Fruit fly (Drosophila melanogaster) whole organism: ENCODE measurements around the gene CG15515.

ENCODE experiments used
- CG8478 ChIP-seq: fragments of >200 bp; optimal IDR thresholded peaks from 2 replicates; lab custom pipeline; 2018; ENCODE audit warnings: inconsistent platforms
- Dll ChIP-seq: fragments of >200 bp; optimal IDR thresholded peaks from 2 replicates; lab custom pipeline; 2017
- EcR ChIP-seq, 2 experiments: fragments of >200 bp; optimal IDR thresholded peaks; 2 replicates each; lab custom pipeline; 2017; ENCODE audit warnings: missing biosample characterization in 2 of 2, missing genetic modification characterization in 2 of 2, missing genetic modification reagents in 2 of 2
- pan ChIP-seq: fragments of >200 bp; optimal IDR thresholded peaks from 2 replicates; lab custom pipeline; 2017
- psq ChIP-seq: fragments of >200 bp; optimal IDR thresholded peaks from 2 replicates; lab custom pipeline; 2017
- usp ChIP-seq: fragments of >200 bp; optimal IDR thresholded peaks from 2 replicates; lab custom pipeline; 2017; ENCODE audit warnings: missing biosample characterization, missing genetic modification characterization, mixed read lengths

CG15515 gene

DNA sequence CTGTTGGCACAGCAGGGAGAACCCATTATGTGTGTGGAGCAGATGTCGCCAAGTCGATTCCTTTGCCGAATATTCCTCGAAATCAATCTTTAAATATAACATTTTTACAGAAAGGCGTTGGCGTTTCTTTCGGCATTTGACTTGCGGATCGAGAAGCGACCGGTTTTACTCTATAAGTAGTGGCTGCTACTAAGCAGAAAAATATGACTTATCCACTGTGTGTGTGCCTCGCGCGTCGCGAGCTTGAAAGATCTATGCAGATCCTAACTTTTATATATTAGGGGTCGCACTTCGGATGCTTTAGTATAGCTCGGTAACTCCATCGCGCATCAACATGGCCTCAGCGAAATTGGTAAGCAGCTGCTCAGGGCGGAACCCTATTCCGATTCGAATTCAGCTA, at the start of gene CG15515:
CG15515 (plus strand) TSS at position 301 of the 400 bp plus-strand sequence.
- TF ChIP-seq psq (lab: Kevin White, UChicago), result no peak
- TF ChIP-seq pan (lab: Kevin White, UChicago), result no peak
- TF ChIP-seq EcR (GFP tag; optimal IDR thresholded peaks at IDR 0.05; lab: Kevin White, UChicago), result no peak
- TF ChIP-seq usp, result no peak
- no peak for TF ChIP-seq Dll (lab: Kevin White, UChicago)
- TF ChIP-seq CG8478 (lab: Kevin White, UChicago), result no peak

DNA sequence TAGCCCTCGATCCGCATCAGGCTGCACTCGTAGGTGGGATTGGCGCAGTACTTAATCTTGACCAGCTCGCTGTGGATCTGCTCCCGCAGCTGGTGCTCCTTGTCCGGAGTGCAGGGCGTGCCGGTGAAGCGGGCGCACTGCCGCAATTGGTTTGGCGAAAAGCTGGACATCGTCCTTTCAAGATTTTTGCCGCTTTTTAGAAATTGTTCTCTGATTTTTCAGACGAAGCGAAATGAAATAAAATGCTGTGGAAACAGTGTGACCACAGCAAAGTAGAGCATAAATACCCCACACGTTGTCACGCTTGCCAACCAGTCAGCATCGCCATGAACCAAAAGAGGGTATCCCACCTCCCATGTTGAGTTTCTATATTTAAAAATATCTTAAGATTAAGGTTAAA, 48.0 kb upstream of the CG15515 start, which contains the start of gene dgt1:
dgt1 (minus strand) TSS at position 264 of the 400 bp plus-strand sequence.
- TF ChIP-seq CG8478 (lab: Kevin White, UChicago) (no peak), psq (lab: Kevin White, UChicago) (no peak), EcR (GFP tag; optimal IDR thresholded peaks at IDR 0.05; lab: Kevin White, UChicago) (no peak), pan (lab: Kevin White, UChicago) (no peak), usp (no peak), Dll (lab: Kevin White, UChicago) (no peak)

DNA sequence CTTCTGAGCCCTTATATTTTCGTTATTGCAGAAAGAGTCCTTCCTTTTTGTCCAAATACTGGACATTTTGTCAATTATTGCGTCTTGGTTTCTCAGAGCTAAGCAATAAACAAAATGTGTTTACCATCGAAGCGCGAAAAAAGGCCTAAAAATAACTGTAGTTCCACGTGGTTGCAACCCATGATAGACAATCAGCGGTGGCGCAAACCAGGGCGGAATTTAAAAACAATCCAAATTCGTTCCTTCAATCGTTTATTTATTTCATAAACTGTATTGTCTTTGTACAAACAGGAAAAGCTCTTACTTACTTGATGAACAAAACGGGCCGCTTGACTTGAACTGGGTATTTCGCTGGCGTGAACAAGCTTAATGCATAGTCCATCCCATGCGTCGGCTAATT, 46.5 kb upstream of the CG15515 start, which contains the start of gene CG7824:
CG7824 (minus strand) TSS at position 131 of the 400 bp plus-strand sequence.
- TF ChIP-seq psq (lab: Kevin White, UChicago) (no peak), Dll (lab: Kevin White, UChicago) (no peak), CG8478 (lab: Kevin White, UChicago) (no peak)

DNA sequence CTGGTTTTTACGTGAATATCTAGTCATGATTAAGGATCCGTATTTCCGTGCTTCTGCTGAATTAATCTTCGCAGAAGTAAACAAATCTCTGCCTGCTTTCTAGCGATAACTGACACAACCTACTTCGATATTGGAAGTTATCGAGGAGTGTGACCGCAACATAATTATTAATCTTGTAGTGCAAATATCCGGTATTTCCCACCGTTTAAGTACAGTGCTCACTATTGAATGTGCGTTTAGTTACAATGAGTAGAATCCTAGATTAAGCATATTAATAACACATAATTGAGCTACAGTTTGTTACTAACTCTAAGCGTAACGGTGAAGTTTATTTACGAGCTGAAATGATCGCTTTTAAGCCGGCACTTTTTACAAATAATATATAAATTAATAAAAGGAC, 45.5 kb upstream of the CG15515 start:
- TF ChIP-seq usp (no peak), EcR (GFP tag; optimal IDR thresholded peaks at IDR 0.05; lab: Kevin White, UChicago) (no peak), psq (lab: Kevin White, UChicago) (no peak), Dll (lab: Kevin White, UChicago) (no peak), CG8478 (lab: Kevin White, UChicago) (no peak), pan (lab: Kevin White, UChicago) (no peak)

DNA sequence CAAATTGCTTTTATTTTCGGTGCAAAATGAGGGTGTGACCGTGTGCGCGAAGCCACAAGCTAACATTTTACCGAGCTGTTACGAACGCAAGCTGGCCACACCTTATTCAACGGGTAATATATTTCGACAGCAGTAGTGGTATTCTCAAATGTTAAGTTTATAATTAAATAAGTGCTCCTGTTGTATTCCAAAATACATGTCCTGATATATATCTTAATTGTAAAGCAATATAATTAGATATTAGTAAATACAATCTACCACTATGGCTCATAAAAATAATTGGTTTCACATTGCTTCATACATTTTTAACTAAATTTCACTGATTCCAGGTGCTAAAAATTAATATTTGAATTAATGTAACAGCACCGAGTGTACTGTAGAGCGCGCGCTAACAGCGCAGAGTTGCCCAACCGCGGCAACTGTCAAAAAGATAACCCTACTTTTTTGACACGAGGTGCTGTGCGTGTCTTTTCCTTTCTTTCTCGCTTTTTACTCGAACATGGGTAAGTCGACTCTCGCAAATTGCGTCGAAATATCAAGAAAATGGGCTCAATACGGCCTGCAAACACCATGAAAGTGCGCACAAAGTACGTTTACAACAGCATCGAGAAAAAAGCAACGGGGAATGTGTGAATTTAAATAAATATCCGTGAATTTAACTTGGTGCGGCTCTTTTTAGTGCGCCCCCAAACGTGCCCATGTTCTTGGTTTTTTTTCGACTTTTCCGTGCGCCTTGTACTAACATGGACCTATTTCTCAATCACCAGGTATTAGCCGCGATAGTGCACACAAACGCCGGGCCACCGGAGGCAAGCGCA, 43.6 kb upstream of the CG15515 start, which contains the start of the genes CG15514 and RpS8:
CG15514 (minus strand) TSS at position 63 of the 818 bp plus-strand sequence.
RpS8 (plus strand) TSS at position 151 of the 818 bp plus-strand sequence.
- TF ChIP-seq psq (lab: Kevin White, UChicago) (no peak), Dll (lab: Kevin White, UChicago) (no peak), EcR (GFP tag; optimal IDR thresholded peaks at IDR 0.05; lab: Kevin White, UChicago) (no peak), pan (lab: Kevin White, UChicago) (no peak), CG8478 (lab: Kevin White, UChicago) (no peak), usp (no peak)

DNA sequence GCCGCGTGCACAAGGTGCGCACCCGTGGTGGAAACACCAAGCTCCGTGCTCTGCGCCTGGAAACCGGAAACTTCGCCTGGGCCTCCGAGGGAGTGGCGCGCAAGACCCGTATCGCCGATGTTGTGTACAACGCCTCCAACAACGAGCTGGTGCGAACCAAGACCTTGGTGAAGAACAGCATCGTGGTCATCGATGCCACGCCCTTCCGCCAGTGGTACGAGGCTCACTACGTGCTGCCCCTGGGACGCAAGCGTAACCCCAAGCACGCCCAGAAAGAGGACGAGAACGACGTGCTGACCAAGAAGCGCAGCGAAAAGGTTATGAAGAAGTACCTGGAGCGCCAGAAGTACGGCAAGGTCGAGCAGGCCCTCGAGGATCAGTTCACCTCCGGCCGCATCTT, 42.5 kb upstream of the CG15515 start:
- TF ChIP-seq EcR (GFP tag; optimal IDR thresholded peaks at IDR 0.05; lab: Kevin White, UChicago), result no peak

DNA sequence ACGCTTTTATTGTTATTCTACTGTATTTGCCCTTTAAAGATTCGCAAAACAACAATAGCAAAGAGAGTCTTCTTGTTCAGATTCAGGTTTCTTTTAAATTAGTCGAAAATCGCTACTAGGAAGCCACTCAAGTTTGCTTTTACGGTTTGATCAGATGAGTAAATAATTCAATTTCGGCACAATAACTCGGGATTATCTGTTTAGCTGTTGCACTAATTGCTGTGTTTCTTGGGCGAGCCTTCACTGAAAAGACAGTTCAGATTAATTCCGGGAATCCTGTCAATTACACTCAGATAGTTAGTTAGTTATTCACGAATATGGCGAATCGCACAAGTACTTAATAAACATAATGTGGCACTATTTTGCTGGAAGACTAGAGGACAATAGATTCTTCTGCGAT, 38.6 kb upstream of the CG15515 start:
- TF ChIP-seq Dll (lab: Kevin White, UChicago) (no peak), usp (no peak), pan (lab: Kevin White, UChicago) (no peak), EcR (GFP tag; optimal IDR thresholded peaks at IDR 0.05; lab: Kevin White, UChicago) (no peak), CG8478 (lab: Kevin White, UChicago) (no peak), psq (lab: Kevin White, UChicago) (no peak)

DNA sequence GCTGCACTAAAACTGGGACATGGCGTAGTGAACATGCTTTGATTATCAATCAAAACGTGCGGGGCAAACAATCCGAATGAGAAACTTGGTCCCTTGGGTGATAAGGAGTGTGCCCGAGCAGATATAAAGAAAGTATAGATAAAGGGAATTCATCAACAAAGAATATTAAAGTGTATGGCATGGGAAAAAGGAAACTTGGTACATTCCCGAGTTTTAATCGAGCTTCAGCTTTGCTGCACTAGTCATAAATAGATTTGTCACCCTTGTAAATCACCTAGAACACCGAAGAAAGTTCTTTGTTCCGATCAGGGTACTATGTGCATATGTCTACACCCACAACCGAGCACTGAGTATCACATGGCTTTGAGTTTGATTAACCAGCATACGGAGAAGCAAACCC, 37.8 kb upstream of the CG15515 start:
- TF ChIP-seq EcR (GFP tag; optimal IDR thresholded peaks at IDR 0.05; lab: Kevin White, UChicago) (no peak), CG8478 (lab: Kevin White, UChicago) (no peak), pan (lab: Kevin White, UChicago) (no peak), Dll (lab: Kevin White, UChicago) (no peak), psq (lab: Kevin White, UChicago) (no peak), usp (no peak)

DNA sequence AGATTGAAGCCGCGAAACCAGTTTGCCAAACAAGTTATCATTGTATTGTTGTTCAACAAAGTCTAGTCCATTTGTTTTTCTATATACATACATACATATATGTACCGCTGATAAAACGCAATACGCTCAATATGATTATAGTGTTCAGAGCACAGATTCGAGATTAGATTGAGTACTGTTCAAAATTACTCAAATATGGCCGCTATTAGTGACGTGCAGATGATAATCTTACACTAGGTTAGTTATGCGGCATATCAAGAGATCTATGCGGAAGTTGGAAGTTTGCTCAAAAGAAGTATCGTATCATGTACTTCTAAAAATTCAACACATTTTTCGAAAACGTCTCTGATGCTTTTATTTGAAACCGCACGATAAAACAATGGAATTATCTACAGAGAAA, 37.4 kb upstream of the CG15515 start:
- TF ChIP-seq psq (lab: Kevin White, UChicago), result no peak
- TF ChIP-seq pan (lab: Kevin White, UChicago), result no peak
- no peak for TF ChIP-seq Dll (lab: Kevin White, UChicago)
- TF ChIP-seq EcR (GFP tag; optimal IDR thresholded peaks at IDR 0.05; lab: Kevin White, UChicago), result no peak
- no peak for TF ChIP-seq usp
- TF ChIP-seq CG8478 (lab: Kevin White, UChicago), result no peak

DNA sequence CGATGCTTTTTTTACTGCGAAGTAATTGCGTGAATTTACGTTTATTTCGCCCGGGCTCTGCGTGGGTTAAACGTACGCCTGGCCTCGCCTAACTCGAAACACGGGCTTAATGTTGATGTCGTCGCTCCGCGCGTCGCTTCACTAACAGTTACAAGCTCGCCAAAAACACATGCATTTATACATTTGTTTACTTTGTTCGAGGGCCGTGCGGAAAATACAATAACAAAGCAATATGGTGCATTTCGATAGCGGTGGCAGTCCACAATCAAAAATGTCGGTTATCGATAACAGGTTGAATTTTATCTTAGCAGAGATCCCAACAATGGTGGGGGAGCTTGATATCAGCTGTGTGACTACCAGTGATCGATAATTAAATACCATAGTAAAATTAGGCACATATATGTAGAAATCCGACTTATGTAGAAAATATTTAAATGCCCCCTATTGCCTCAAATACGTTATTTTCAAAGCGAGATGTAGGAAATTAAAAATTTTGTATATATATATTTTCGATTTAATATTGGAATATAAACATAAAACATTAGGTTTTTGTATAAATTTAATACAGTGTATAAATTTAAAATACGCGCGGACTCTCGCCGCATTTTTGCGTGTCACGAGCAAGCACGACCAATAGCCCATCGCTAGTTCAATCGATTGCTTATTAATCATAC, 36.5 kb upstream of the CG15515 start, which contains the start of gene Zip99C:
Zip99C (minus strand) TSS at position 220 of the 674 bp plus-strand sequence.
- TF ChIP-seq pan (lab: Kevin White, UChicago) (no peak), EcR (GFP tag; optimal IDR thresholded peaks at IDR 0.05; lab: Kevin White, UChicago) (no peak), usp (no peak), psq (lab: Kevin White, UChicago) (no peak), CG8478 (lab: Kevin White, UChicago) (no peak), Dll (lab: Kevin White, UChicago) (no peak)

DNA sequence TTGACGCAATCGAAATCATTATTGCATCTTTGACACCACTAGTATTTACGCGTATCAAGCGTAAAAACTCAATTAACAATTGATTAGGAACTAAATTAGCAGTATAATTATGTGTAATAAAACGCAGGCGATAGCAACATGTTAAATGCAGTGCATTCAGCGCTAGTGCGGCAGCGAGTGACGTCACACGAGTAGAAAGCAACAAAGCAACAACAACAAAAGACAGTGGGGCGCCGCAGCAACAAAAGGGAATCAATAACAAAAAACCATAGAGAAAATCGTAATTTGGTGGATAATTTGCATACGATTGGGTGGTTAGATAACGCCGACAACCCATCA, 35.9 kb upstream of the CG15515 start, which contains the start of gene CG34133:
CG34133 (plus strand) TSS at position 16 of the 339 bp plus-strand sequence.
- TF ChIP-seq psq (lab: Kevin White, UChicago) (no peak), EcR (GFP tag; optimal IDR thresholded peaks at IDR 0.05; lab: Kevin White, UChicago) (no peak)

DNA sequence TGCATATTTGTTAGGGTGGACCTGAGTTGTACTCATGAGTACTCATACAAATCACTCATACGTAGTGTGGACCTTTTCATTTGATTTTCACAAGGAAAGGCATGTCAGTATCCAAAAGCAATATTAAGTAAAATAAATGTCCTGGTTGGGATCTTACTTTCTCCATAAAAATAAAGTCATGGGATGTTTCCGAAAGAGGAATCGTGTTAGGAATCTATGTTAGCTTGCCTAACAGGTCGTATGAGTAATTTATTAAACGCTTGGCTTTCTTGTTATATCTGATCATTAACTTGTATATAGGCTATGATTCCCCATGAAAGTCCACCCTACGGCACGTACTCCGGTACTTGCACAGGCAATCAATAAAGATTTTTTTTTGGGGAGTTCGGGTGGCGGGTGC, 29.4 kb upstream of the CG15515 start:
- TF ChIP-seq psq (lab: Kevin White, UChicago), result no peak
- TF ChIP-seq usp, result no peak
- TF ChIP-seq pan (lab: Kevin White, UChicago), result no peak
- no peak for TF ChIP-seq CG8478 (lab: Kevin White, UChicago)
- no peak for TF ChIP-seq Dll (lab: Kevin White, UChicago)
- no peak for TF ChIP-seq EcR (GFP tag; optimal IDR thresholded peaks at IDR 0.05; lab: Kevin White, UChicago)
